Worm (Caenorhabditis elegans): ENCODE results near the gene Y22D7AL.16.

Y22D7AL.16 gene

ce11 chrIII:1613933-1614332 lies 51.1 kb downstream of the Y22D7AL.16 start, which contains the start of gene Y22D7AL.9:
Gene Y22D7AL.9 (minus strand): TSS chrIII:1614033.
- TF ChIP-seq ama-1 (optimal IDR thresholded peaks at IDR 0.05) = no peak
- TF ChIP-seq ama-1 (GFP tag; optimal IDR thresholded peaks at IDR 0.05) = no peak
- TF ChIP-seq snpc-4 (GFP tag; optimal IDR thresholded peaks at IDR 0.05) = no peak
- TF ChIP-seq snpc-4 (tag; optimal IDR thresholded peaks at IDR 0.05) = no peak
- TF ChIP-seq gei-17 (GFP tag; optimal IDR thresholded peaks at IDR 0.05) = no peak
- no peak for TF ChIP-seq F55B11.4 (tag; optimal IDR thresholded peaks at IDR 0.05; ENCODE audit: borderline replicate concordance, insufficient read depth)
- TF ChIP-seq attf-6 (GFP tag; IDR thresholded peaks at IDR 0.05) = no peak
- no peak for TF ChIP-seq hsf-1 (GFP tag; IDR thresholded peaks at IDR 0.05)
- no peak for TF ChIP-seq egl-18 (GFP tag; IDR thresholded peaks at IDR 0.05)
- no peak for TF ChIP-seq F39B2.1 (GFP tag; IDR thresholded peaks at IDR 0.05)
- no peak for TF ChIP-seq sptf-2 (GFP tag; optimal IDR thresholded peaks at IDR 0.05)
- no peak for TF ChIP-seq lir-1 (GFP tag; conservative IDR thresholded peaks at IDR 0.05)
- no peak for TF ChIP-seq tlf-1 (GFP tag; optimal IDR thresholded peaks at IDR 0.05)
- TF ChIP-seq Y56A3A.18 (GFP tag; IDR thresholded peaks at IDR 0.05) = no peak
- TF ChIP-seq nfya-2 (GFP tag; IDR thresholded peaks at IDR 0.05) = no peak
- TF ChIP-seq hmg-1.2 (GFP tag; IDR thresholded peaks at IDR 0.05) = no peak
- TF ChIP-seq T07F8.4 (tag; optimal IDR thresholded peaks at IDR 0.05) = no peak

- TF ChIP-seq nfya-2 (GFP tag; IDR thresholded peaks at IDR 0.05) = no peak
- TF ChIP-seq him-1 (tag; optimal IDR thresholded peaks at IDR 0.05) = no peak
- no peak for TF ChIP-seq ztf-6 (GFP tag; IDR thresholded peaks at IDR 0.05)
- no peak for TF ChIP-seq F33H1.4 (GFP tag; IDR thresholded peaks at IDR 0.05)
- no peak for TF ChIP-seq ceh-40 (GFP tag; IDR thresholded peaks at IDR 0.05)
- TF ChIP-seq K11D2.4 (GFP tag; IDR thresholded peaks at IDR 0.05) = no peak
- TF ChIP-seq egl-44 (GFP tag; IDR thresholded peaks at IDR 0.05) = no peak
- no peak for TF ChIP-seq tbx-9 (tag; optimal IDR thresholded peaks at IDR 0.05; ENCODE audit: borderline replicate concordance)
- no peak for TF ChIP-seq bed-2 (GFP tag; IDR thresholded peaks at IDR 0.05)
- TF ChIP-seq somi-1 (GFP tag; optimal IDR thresholded peaks at IDR 0.05) = no peak
- TF ChIP-seq F10E7.11 (tag; optimal IDR thresholded peaks at IDR 0.05) = no peak
- no peak for TF ChIP-seq tbp1 (GFP tag; optimal IDR thresholded peaks at IDR 0.05)
- no peak for TF ChIP-seq ztf-26 (tag; optimal IDR thresholded peaks at IDR 0.05)
- TF ChIP-seq madf-8 (GFP tag; conservative IDR thresholded peaks at IDR 0.05) = peak; percentile 59
- TF ChIP-seq F23B12.7 (tag; optimal IDR thresholded peaks at IDR 0.05; ENCODE audit: insufficient read depth) = no peak
- no peak for TF ChIP-seq dpl-1 (GFP tag; optimal IDR thresholded peaks at IDR 0.05)
- TF ChIP-seq B0336.3 (GFP tag; IDR thresholded peaks at IDR 0.05) = no peak
- TF ChIP-seq hmg-1.2 (GFP tag; IDR thresholded peaks at IDR 0.05) = no peak
- TF ChIP-seq ceh-91 (GFP tag; IDR thresholded peaks at IDR 0.05) = 0 out of 2 replicates have a peak, but pooled peaks have one; percentile 26
- no peak for TF ChIP-seq dpff-1 (tag; optimal IDR thresholded peaks at IDR 0.05)
- TF ChIP-seq lsl-1 (GFP tag; optimal IDR thresholded peaks at IDR 0.05) = no peak
- peak; percentile 62; the same call in 1 of the 2 replicates for TF ChIP-seq zfh-2 (GFP tag; conservative IDR thresholded peaks at IDR 0.05)
- TF ChIP-seq C17E4.6 (GFP tag; IDR thresholded peaks at IDR 0.05) = 0 out of 2 replicates have a peak, but pooled peaks have one; percentile 24
- 0 out of 2 replicates have a peak, but pooled peaks have one; percentile 14 for TF ChIP-seq ekl-4 (GFP tag; IDR thresholded peaks at IDR 0.05)
- TF ChIP-seq nfyb-1 (GFP tag; IDR thresholded peaks at IDR 0.05) = no peak
- TF ChIP-seq ztf-18 (tag; optimal IDR thresholded peaks at IDR 0.05) = no peak
- TF ChIP-seq madf-6 (GFP tag; IDR thresholded peaks at IDR 0.05) = peak; percentile 85
- TF ChIP-seq madf-3 (GFP tag; IDR thresholded peaks at IDR 0.05) = 0 out of 2 replicates have a peak, but pooled peaks have one; percentile 54
- TF ChIP-seq hsf-1 (GFP tag; IDR thresholded peaks at IDR 0.05) = peak; percentile 68
- TF ChIP-seq madf-10 (tag; optimal IDR thresholded peaks at IDR 0.05) = no peak
- peak; percentile 75 for TF ChIP-seq efl-1 (GFP tag; optimal IDR thresholded peaks at IDR 0.05)
- TF ChIP-seq egrh-3 (GFP tag; IDR thresholded peaks at IDR 0.05) = no peak; the same call in 1 of the 2 replicates
These were observed 51.9 kb downstream of the Y22D7AL.16 start for ce11 chrIII:1612974-1613568.
